Fruit fly (Drosophila melanogaster): ENCODE results near the gene Tim17a2.

The Tim17a2 gene

dm6 chr3R:5263311-5264250 lies 1.1 kb upstream of the Tim17a2 start (continued):
- TF ChIP-seq CG16779 (tag; optimal IDR thresholded peaks at IDR 0.05) (no peak), OdsH (GFP tag; optimal IDR thresholded peaks at IDR 0.05) (peak; percentile 49), svp (GFP tag) (peak; percentile 76), CG11902 (GFP tag; optimal IDR thresholded peaks at IDR 0.05) (peak; percentile 11), fd59A (GFP tag; optimal IDR thresholded peaks at IDR 0.05) (peak; percentile 43), CG8119 (GFP tag; IDR thresholded peaks at IDR 0.05) (peak; percentile 70; the same call in 2 of the 3 replicates), CG4318 (GFP tag; optimal IDR thresholded peaks at IDR 0.05) (peak; percentile 25), salr (GFP tag; optimal IDR thresholded peaks at IDR 0.05) (peak in 1 of 2 experiments; percentile 13), fkh (GFP tag; optimal IDR thresholded peaks at IDR 0.05) (peak; percentile 53), dsx (GFP tag; optimal IDR thresholded peaks at IDR 0.05; ENCODE audit: poor library complexity, severe bottlenecking) (peak; percentile 84), lz (GFP tag; optimal IDR thresholded peaks at IDR 0.05) (no peak), Hr38 (GFP tag; optimal IDR thresholded peaks at IDR 0.05) (no peak), Eip93F (GFP tag; optimal IDR thresholded peaks at IDR 0.05) (no peak), Sox14 (GFP tag; optimal IDR thresholded peaks at IDR 0.05) (no peak), ss (GFP tag; optimal IDR thresholded peaks at IDR 0.05) (peak; percentile 63 to 65), CG11294 (GFP tag; IDR thresholded peaks at IDR 0.05) (no peak; the same call in 1 of the 2 replicates), CG6854 (GFP tag; optimal IDR thresholded peaks at IDR 0.05) (no peak)

dm6 chr3R:5261996-5262535 lies 426 bp downstream of the Tim17a2 start:
- TF ChIP-seq achi (GFP tag; optimal IDR thresholded peaks at IDR 0.05) (no peak), Sox15 (GFP tag; optimal IDR thresholded peaks at IDR 0.05) (no peak), Eip78C (GFP tag) (peak; percentile 30), ss (GFP tag; optimal IDR thresholded peaks at IDR 0.05) (no peak), svp (GFP tag) (peak; percentile 45), acj6 (GFP tag; optimal IDR thresholded peaks at IDR 0.05) (no peak), fkh (GFP tag; optimal IDR thresholded peaks at IDR 0.05) (peak; percentile 8), vri (GFP tag; optimal IDR thresholded peaks at IDR 0.05) (peak; percentile 64), cyc (GFP tag; optimal IDR thresholded peaks at IDR 0.05) (no peak), fd59A (GFP tag; optimal IDR thresholded peaks at IDR 0.05) (no peak), dsx (GFP tag; optimal IDR thresholded peaks at IDR 0.05; ENCODE audit: poor library complexity, severe bottlenecking) (no peak)

- TF ChIP-seq spab (GFP tag; optimal IDR thresholded peaks at IDR 0.05) (no peak), CG31627 (GFP tag; optimal IDR thresholded peaks at IDR 0.05) (no peak), eg (GFP tag; IDR thresholded peaks at IDR 0.05) (0 out of 3 replicates have a peak, but pooled peaks have one; percentile 7), CG15336 (GFP tag; IDR thresholded peaks at IDR 0.05) (no peak), Eip78C (GFP tag) (peak; percentile 30), vri (GFP tag; optimal IDR thresholded peaks at IDR 0.05) (peak; percentile 73), ss (GFP tag; optimal IDR thresholded peaks at IDR 0.05) (peak in 1 of 2 experiments; percentile 6), svp (GFP tag) (peak; percentile 81), CG8632 (GFP tag; optimal IDR thresholded peaks at IDR 0.05) (no peak)
Observed at dm6 chr3R:5261262-5261661, 1.2 kb downstream of the Tim17a2 start.

dm6 chr3R:5257147-5257487 lies 5.4 kb downstream of the Tim17a2 start:
- TF ChIP-seq vri (GFP tag; optimal IDR thresholded peaks at IDR 0.05) = peak; percentile 80
- no peak for TF ChIP-seq dac (GFP tag; optimal IDR thresholded peaks at IDR 0.05)
- no peak for TF ChIP-seq ss (GFP tag; optimal IDR thresholded peaks at IDR 0.05)
- TF ChIP-seq CG16779 (tag; optimal IDR thresholded peaks at IDR 0.05) = no peak
- TF ChIP-seq salr (GFP tag; optimal IDR thresholded peaks at IDR 0.05) = no peak

- peak; percentile 71 for TF ChIP-seq esn (GFP tag; optimal IDR thresholded peaks at IDR 0.05)
- TF ChIP-seq CG7368 (GFP tag; optimal IDR thresholded peaks at IDR 0.05) = no peak
- peak; percentile 56 for TF ChIP-seq Ets96B (tag; optimal IDR thresholded peaks at IDR 0.05)
- TF ChIP-seq dsx (GFP tag; optimal IDR thresholded peaks at IDR 0.05; ENCODE audit: poor library complexity, severe bottlenecking) = peak; percentile 49
- no peak for TF ChIP-seq CG9139 (GFP tag; optimal IDR thresholded peaks at IDR 0.05)
- TF ChIP-seq CG32006 (GFP tag; optimal IDR thresholded peaks at IDR 0.05) = peak; percentile 77
- no peak for TF ChIP-seq vri (GFP tag; optimal IDR thresholded peaks at IDR 0.05)
- peak; percentile 56; the same call in 2 of the 3 replicates for TF ChIP-seq CG8119 (GFP tag; IDR thresholded peaks at IDR 0.05)
- TF ChIP-seq Lpt (GFP tag; optimal IDR thresholded peaks at IDR 0.05) = peak; percentile 57
- peak; percentile 55; the same call in 2 of the 3 replicates for TF ChIP-seq eg (GFP tag; IDR thresholded peaks at IDR 0.05)
- peak; percentile 80 for TF ChIP-seq svp (GFP tag)
- peak; percentile 75 for TF ChIP-seq achi (GFP tag; optimal IDR thresholded peaks at IDR 0.05)
- TF ChIP-seq fd85E (GFP tag; optimal IDR thresholded peaks at IDR 0.05) = no peak
- peak; percentile 65 for TF ChIP-seq Hr4 (GFP tag; optimal IDR thresholded peaks at IDR 0.05)
- peak; percentile 73 for TF ChIP-seq CG3919 (GFP tag; optimal IDR thresholded peaks at IDR 0.05)
- TF ChIP-seq Smox (GFP tag; optimal IDR thresholded peaks at IDR 0.05) = peak; percentile 71
- TF ChIP-seq lz (GFP tag; optimal IDR thresholded peaks at IDR 0.05) = peak; percentile 68
Observed at dm6 chr3R:5256462-5257146, 5.9 kb downstream of the Tim17a2 start, which contains the start of the genes Enoph and Hph. TSS of gene Enoph (minus strand) at chr3R:5256681. TSS of gene Hph (plus strand) at chr3R:5257037.
